Worm (Caenorhabditis elegans) whole organism, L3 larva: Measurements from ENCODE around the gene ZK1320.9.

Experiments
- R02D3.7 ChIP-seq: fragments of 150-350 bp; optimal IDR thresholded peaks from 2 replicates; lab custom pipeline; 2014; ENCODE audit warnings: missing biosample characterization, missing genetic modification characterization
- ZK546.5 ChIP-seq: sonication (generic microtip); optimal IDR thresholded peaks from 2 replicates; lab custom pipeline; 2017; ENCODE audit warnings: missing biosample characterization, missing genetic modification characterization
- ceh-16 ChIP-seq: sonication (generic microtip); optimal IDR thresholded peaks from 2 replicates; lab custom pipeline; 2017; ENCODE audit warnings: missing biosample characterization, missing genetic modification characterization
- ceh-28 ChIP-seq: fragments of 150-350 bp; optimal IDR thresholded peaks from 2 replicates; lab custom pipeline; 2014; ENCODE audit warnings: missing biosample characterization, missing genetic modification reagents, missing genetic modification characterization
- ceh-9 ChIP-seq: sonication (generic microtip); optimal IDR thresholded peaks from 2 replicates; lab custom pipeline; 2018; ENCODE audit warnings: missing biosample characterization, missing genetic modification characterization
- egl-27 ChIP-seq: sonication (generic microtip); optimal IDR thresholded peaks from 4 replicates; lab custom pipeline; 2017; ENCODE audit warnings: missing biosample characterization, missing genetic modification reagents, missing genetic modification characterization
- egl-5 ChIP-seq: fragments of 150-350 bp; optimal IDR thresholded peaks from 2 replicates; lab custom pipeline; 2017; ENCODE audit warnings: missing biosample characterization, missing genetic modification reagents, missing genetic modification characterization, inconsistent platforms
- elt-1 ChIP-seq: fragments of 150-350 bp; optimal IDR thresholded peaks from 2 replicates; lab custom pipeline; 2014; ENCODE audit warnings: missing biosample characterization, missing genetic modification characterization
- elt-2 ChIP-seq: sonication (generic microtip); optimal IDR thresholded peaks from 2 replicates; lab custom pipeline; 2016; ENCODE audit warnings: missing genetic modification reagents, mild to moderate bottlenecking, missing genetic modification characterization, missing compliant biosample characterization
- elt-3 ChIP-seq, 3 experiments: fragments of 150-350 bp in 1 of 3; sonication (generic microtip) in 2 of 3; optimal IDR thresholded peaks; 2 replicates in 2 of 3; 4 replicates in 1 of 3; lab custom pipeline; 2014 to 2017; ENCODE audit warnings: missing biosample characterization in 3 of 3, missing genetic modification characterization in 3 of 3
- eor-1 ChIP-seq, 2 experiments: fragments of 150-350 bp; optimal IDR thresholded peaks; 2 replicates each; lab custom pipeline; 2014 to 2018; ENCODE audit warnings: missing biosample characterization in 2 of 2, missing genetic modification characterization in 2 of 2
- fkh-2 ChIP-seq: fragments of 150-350 bp; optimal IDR thresholded peaks from 2 replicates; lab custom pipeline; 2014; ENCODE audit warnings: missing biosample characterization, missing genetic modification reagents, missing genetic modification characterization
- fos-1 ChIP-seq: fragments of 150-350 bp; optimal IDR thresholded peaks from 2 replicates; lab custom pipeline; 2014; ENCODE audit warnings: missing biosample characterization, missing genetic modification characterization
- jun-1 ChIP-seq: fragments of 150-350 bp; optimal IDR thresholded peaks from 2 replicates; lab custom pipeline; 2014; ENCODE audit warnings: missing biosample characterization, missing genetic modification reagents, missing genetic modification characterization
- lin-15B ChIP-seq: fragments of 150-350 bp; optimal IDR thresholded peaks from 2 replicates; lab custom pipeline; 2014; ENCODE audit warnings: missing biosample characterization, missing genetic modification characterization
- lsy-12 ChIP-seq: sonication (generic microtip); optimal IDR thresholded peaks from 2 replicates; lab custom pipeline; 2016; ENCODE audit warnings: mild to moderate bottlenecking, missing genetic modification characterization, missing compliant biosample characterization
- mdl-1 ChIP-seq: fragments of 150-350 bp; optimal IDR thresholded peaks from 2 replicates; lab custom pipeline; 2014; ENCODE audit warnings: missing biosample characterization, missing genetic modification characterization
- mml-1 ChIP-seq: fragments of 150-350 bp; sonication (generic microtip); optimal IDR thresholded peaks from 3 replicates; lab custom pipeline; 2014; ENCODE audit warnings: missing biosample characterization, missing genetic modification characterization
- nfya-1 ChIP-seq: sonication (generic microtip); optimal IDR thresholded peaks from 2 replicates; lab custom pipeline; 2017; ENCODE audit warnings: missing genetic modification characterization, mild to moderate bottlenecking, missing compliant biosample characterization, antibody characterized with exemption, moderate library complexity; ENCODE audit not compliant: insufficient read depth
- nhr-11 ChIP-seq: fragments of 150-350 bp; optimal IDR thresholded peaks from 2 replicates; lab custom pipeline; 2014; ENCODE audit warnings: missing biosample characterization, missing genetic modification characterization
- nhr-12 ChIP-seq: fragments of 150-350 bp; optimal IDR thresholded peaks from 2 replicates; lab custom pipeline; 2014; ENCODE audit warnings: missing biosample characterization, missing genetic modification characterization
- nhr-237 ChIP-seq: fragments of 150-350 bp; optimal IDR thresholded peaks from 2 replicates; lab custom pipeline; 2014; ENCODE audit warnings: missing biosample characterization, missing genetic modification characterization
- nhr-25 ChIP-seq: sonication (generic microtip); optimal IDR thresholded peaks from 2 replicates; lab custom pipeline; 2017; ENCODE audit warnings: missing biosample characterization, missing genetic modification characterization
- nhr-28 ChIP-seq: fragments of 150-350 bp; optimal IDR thresholded peaks from 2 replicates; lab custom pipeline; 2014; ENCODE audit warnings: missing biosample characterization, missing genetic modification characterization
- nhr-43 ChIP-seq: sonication (generic microtip); optimal IDR thresholded peaks from 2 replicates; lab custom pipeline; 2016; ENCODE audit warnings: mild to moderate bottlenecking, missing genetic modification characterization, missing compliant biosample characterization; ENCODE audit not compliant: poor library complexity, severe bottlenecking
- nhr-67 ChIP-seq: fragments of 150-350 bp; optimal IDR thresholded peaks from 2 replicates; lab custom pipeline; 2014; ENCODE audit warnings: missing biosample characterization, missing genetic modification characterization
- nhr-77 ChIP-seq: fragments of 150-350 bp; optimal IDR thresholded peaks from 2 replicates; lab custom pipeline; 2014; ENCODE audit warnings: missing biosample characterization, missing genetic modification characterization
- pha-4 ChIP-seq: fragments of 150-350 bp; optimal IDR thresholded peaks from 2 replicates; lab custom pipeline; 2014; ENCODE audit warnings: missing biosample characterization, missing genetic modification reagents, missing genetic modification characterization
- pqm-1 ChIP-seq: fragments of 150-350 bp; optimal IDR thresholded peaks from 2 replicates; lab custom pipeline; 2017; ENCODE audit warnings: missing biosample characterization, missing genetic modification characterization, inconsistent platforms
- sea-2 ChIP-seq: fragments of 150-350 bp; sonication (generic microtip); optimal IDR thresholded peaks from 4 replicates; lab custom pipeline; 2014; ENCODE audit warnings: missing biosample characterization, missing genetic modification reagents, missing genetic modification characterization
- tbx-2 ChIP-seq: sonication (generic microtip); optimal IDR thresholded peaks from 2 replicates; lab custom pipeline; 2016; ENCODE audit warnings: mild to moderate bottlenecking, missing genetic modification characterization, missing compliant biosample characterization
- unc-62 ChIP-seq: fragments of 150-350 bp; sonication (generic microtip); optimal IDR thresholded peaks from 4 replicates; lab custom pipeline; 2014; ENCODE audit warnings: missing biosample characterization, missing genetic modification reagents, missing genetic modification characterization
- zag-1 ChIP-seq: fragments of 150-350 bp; optimal IDR thresholded peaks from 2 replicates; lab custom pipeline; 2014; ENCODE audit warnings: missing biosample characterization, missing genetic modification characterization
- ztf-11 ChIP-seq: fragments of 150-350 bp; optimal IDR thresholded peaks from 2 replicates; lab custom pipeline; 2014; ENCODE audit warnings: missing biosample characterization, missing genetic modification characterization
- ztf-4 ChIP-seq: fragments of 150-350 bp; optimal IDR thresholded peaks from 2 replicates; lab custom pipeline; 2014; ENCODE audit warnings: missing biosample characterization, missing genetic modification characterization

Gene ZK1320.9

ce11 chrII:9652919-9653318 is 33.6 kb downstream of the ZK1320.9 start, which contains the start of gene ZK1307.3:
Gene ZK1307.3 (minus strand): TSS chrII:9653019.
- no peak for TF ChIP-seq tbx-2 (tag; lab: Kevin White, UChicago)
- TF ChIP-seq ztf-11 (tag; lab: Kevin White, UChicago): no peak
- TF ChIP-seq jun-1 (tag; lab: Kevin White, UChicago): no peak
- no peak for TF ChIP-seq nhr-28 (tag; lab: Kevin White, UChicago)
- no peak for TF ChIP-seq nhr-11 (tag; lab: Kevin White, UChicago)
- TF ChIP-seq elt-2 (tag; lab: Kevin White, UChicago): no peak

- TF ChIP-seq nhr-25 (tag; lab: Kevin White, UChicago) (no peak), fos-1 (tag; lab: Kevin White, UChicago) (no peak), egl-27 (no peak), elt-2 (tag; lab: Kevin White, UChicago) (no peak), mml-1 (tag; lab: Kevin White, UChicago) (no peak), ztf-4 (tag; lab: Kevin White, UChicago) (no peak), elt-3 (tag; optimal IDR thresholded peaks at IDR 0.05; lab: Kevin White, UChicago) (no peak), elt-1 (tag; lab: Kevin White, UChicago) (no peak), nhr-77 (tag; lab: Kevin White, UChicago) (no peak), nhr-67 (tag; lab: Kevin White, UChicago) (no peak), R02D3.7 (tag; lab: Kevin White, UChicago) (no peak), lsy-12 (tag; lab: Kevin White, UChicago) (no peak), jun-1 (tag; lab: Kevin White, UChicago) (no peak), nhr-12 (tag; lab: Kevin White, UChicago) (no peak), ztf-11 (tag; lab: Kevin White, UChicago) (no peak), eor-1 (tag; optimal IDR thresholded peaks at IDR 0.05; lab: Kevin White, UChicago) (no peak)
Measured at ce11 chrII:9651700-9652099, 34.8 kb downstream of the ZK1320.9 start, which contains the start of gene ZK1307.4. Gene ZK1307.4 (minus strand): TSS chrII:9651800.

ce11 chrII:9649191-9649590 is 37.3 kb downstream of the ZK1320.9 start, which contains the start of gene ZK1307.9:
Gene ZK1307.9 (plus strand): TSS chrII:9649491.
- TF ChIP-seq nhr-77 (tag; lab: Kevin White, UChicago) (no peak), nhr-43 (tag; lab: Kevin White, UChicago) (no peak), pqm-1 (tag; lab: Kevin White, UChicago) (no peak), lin-15B (no peak), sea-2 (no peak), ztf-4 (tag; lab: Kevin White, UChicago) (no peak), nhr-25 (tag; lab: Kevin White, UChicago) (no peak), nhr-67 (tag; lab: Kevin White, UChicago) (no peak), ZK546.5 (tag; lab: Kevin White, UChicago) (no peak), fkh-2 (tag; lab: Kevin White, UChicago) (no peak), lsy-12 (tag; lab: Kevin White, UChicago) (no peak), ceh-9 (no peak), zag-1 (tag; lab: Kevin White, UChicago) (no peak), unc-62 (GFP tag; lab: Kevin White, UChicago) (no peak), pha-4 (no peak), egl-5 (tag; lab: Kevin White, UChicago) (no peak), nhr-237 (tag; lab: Kevin White, UChicago) (no peak), ceh-16 (no peak), tbx-2 (tag; lab: Kevin White, UChicago) (no peak)

- TF ChIP-seq ZK546.5 (tag; lab: Kevin White, UChicago) (no peak), elt-1 (tag; lab: Kevin White, UChicago) (no peak), elt-2 (tag; lab: Kevin White, UChicago) (peak; percentile 73), ztf-4 (tag; lab: Kevin White, UChicago) (no peak), mdl-1 (tag; lab: Kevin White, UChicago) (no peak), nfya-1 (tag; lab: Kevin White, UChicago) (peak; percentile 33), lsy-12 (tag; lab: Kevin White, UChicago) (no peak), nhr-43 (tag; lab: Kevin White, UChicago) (no peak), ceh-28 (tag; lab: Kevin White, UChicago) (peak; percentile 63)
Measured at ce11 chrII:9646928-9647838, 39.3 kb downstream of the ZK1320.9 start, which contains the start of gene sqv-8. Gene sqv-8 (plus strand): TSS chrII:9646978.
